Worm (Caenorhabditis elegans) whole organism, dauer: ENCODE results near the gene F42A9.7.

Source experiments
- unc-62 ChIP-seq: sonication (generic microtip); optimal IDR thresholded peaks from 2 replicates; lab custom pipeline; 2017; ENCODE audit warnings: missing biosample characterization, missing genetic modification reagents, missing genetic modification characterization

Gene F42A9.7

DNA sequence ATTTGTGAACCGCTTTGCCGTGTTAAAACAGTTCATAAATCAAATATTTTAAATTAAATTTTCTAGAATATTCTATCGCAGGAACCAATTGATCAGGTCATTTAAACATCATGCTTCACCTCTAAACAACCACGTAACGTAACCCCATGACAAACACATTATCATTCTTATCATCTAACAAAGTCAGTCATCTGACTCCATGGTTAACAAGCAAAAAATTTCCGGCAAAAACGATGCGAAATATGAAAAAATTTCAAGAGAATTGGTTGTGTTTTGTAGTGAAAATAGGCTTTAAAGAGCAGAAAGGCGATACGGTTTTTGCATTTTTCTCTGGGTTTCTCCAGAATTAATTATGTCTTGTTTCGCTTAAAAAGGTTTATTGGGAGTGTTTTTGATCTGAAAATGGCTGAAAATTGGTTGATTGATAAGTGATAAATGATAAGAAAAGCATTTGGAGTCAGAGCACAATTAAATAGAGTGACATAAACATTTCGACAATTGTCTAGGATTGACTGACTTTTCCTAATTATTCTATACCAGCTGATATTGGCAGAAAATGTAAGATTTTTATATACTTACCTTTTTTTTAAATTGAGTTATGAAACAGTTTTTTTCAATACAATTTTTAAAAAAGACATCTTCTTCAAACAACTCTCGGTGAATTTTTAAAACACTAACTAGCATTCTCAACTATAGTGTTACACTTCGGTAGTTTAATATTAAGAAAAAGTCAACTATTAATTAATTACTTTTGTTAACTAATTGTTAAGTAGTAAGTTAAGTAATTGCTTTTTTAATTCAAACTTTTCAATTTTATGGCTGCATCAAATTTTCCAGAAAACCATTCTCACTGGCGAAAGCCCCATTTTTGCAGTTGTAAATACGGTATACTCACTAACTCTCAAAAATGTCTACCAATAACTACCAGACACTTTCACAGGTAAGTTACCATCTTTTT is 31.6 kb downstream of the F42A9.7 start, which contains the start of gene catp-7:
Gene catp-7, plus strand, starts transcription at position 908 of the 958 bp plus-strand sequence.
- no peak for TF ChIP-seq unc-62

DNA sequence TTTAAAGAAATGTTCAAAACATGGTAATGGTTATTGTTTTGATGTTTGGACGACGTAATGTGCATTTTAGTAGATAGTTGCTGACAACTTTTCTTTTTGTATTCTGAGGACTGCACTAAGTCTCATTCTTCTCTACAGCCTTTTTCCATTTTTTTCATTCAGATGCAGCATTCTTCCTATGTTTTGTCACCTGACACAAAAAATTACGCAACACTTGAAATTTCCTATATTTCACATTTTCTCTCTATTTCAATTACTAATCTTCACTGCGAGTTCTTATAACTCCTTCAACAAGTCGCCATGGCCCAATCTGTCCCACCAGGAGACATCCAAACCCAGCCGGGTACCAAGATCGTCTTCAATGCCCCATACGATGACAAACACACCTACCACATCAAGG is 45.8 kb downstream of the F42A9.7 start, which contains the start of gene Y59H11AM.1:
Gene Y59H11AM.1, plus strand, starts transcription at position 301 of the 400 bp plus-strand sequence.
- no peak for TF ChIP-seq unc-62

- no peak for TF ChIP-seq unc-62
These were observed 46.2 kb downstream of the F42A9.7 start for ce11 chrIV:8570719-8571118.

ce11 chrIV:8570253-8570652 is 46.7 kb downstream of the F42A9.7 start, which contains the start of gene Y59H11AM.4:
Gene Y59H11AM.4, minus strand, starts transcription at chrIV:8570353.
- TF ChIP-seq unc-62: no peak
